Fruit fly (Drosophila melanogaster) whole organism, embryonic: ENCODE measurements around the gene Pebp1.

ENCODE experiments used
- CG10366 ChIP-seq: fragments of 200-800 bp; sonication (Bioruptor generic); IDR thresholded peaks from 2 replicates; pipeline ENCODE4 v1.3.6; 2022; ENCODE audit warnings: missing biosample characterization, missing genetic modification characterization
- CG11456 ChIP-seq: fragments of 200-800 bp; sonication (Bioruptor generic); IDR thresholded peaks from 3 replicates; pipeline ENCODE4 v1.3.6; 2022; ENCODE audit warnings: missing biosample characterization, missing genetic modification characterization
- CG12071 ChIP-seq: fragments of 200-800 bp; sonication (Bioruptor generic); optimal IDR thresholded peaks from 3 replicates; lab custom pipeline; 2018; ENCODE audit warnings: missing biosample characterization, mild to moderate bottlenecking, missing genetic modification characterization
- CG1233 ChIP-seq: fragments of 200-800 bp; sonication (Bioruptor generic); optimal IDR thresholded peaks from 4 replicates; lab custom pipeline; 2018; ENCODE audit warnings: missing biosample characterization, mild to moderate bottlenecking, missing genetic modification characterization
- CG12391 ChIP-seq: fragments of 200-800 bp; sonication (Bioruptor generic); optimal IDR thresholded peaks from 3 replicates; lab custom pipeline; 2018; ENCODE audit warnings: missing biosample characterization, mild to moderate bottlenecking, missing genetic modification characterization, moderate library complexity
- CG13296 ChIP-seq: fragments of 200-800 bp; sonication (Bioruptor generic); optimal IDR thresholded peaks from 3 replicates; lab custom pipeline; 2018; ENCODE audit warnings: missing biosample characterization, mild to moderate bottlenecking, missing genetic modification characterization
- CG14050 ChIP-seq: fragments of 200-800 bp; sonication (Bioruptor generic); IDR thresholded peaks from 3 replicates; pipeline ENCODE4 v1.3.6; 2022; ENCODE audit warnings: missing biosample characterization, missing genetic modification characterization
- CG16815 ChIP-seq: fragments of 200-800 bp; sonication (Bioruptor generic); optimal IDR thresholded peaks from 3 replicates; lab custom pipeline; 2017; ENCODE audit warnings: missing biosample characterization, mild to moderate bottlenecking, missing genetic modification characterization
- CG17328 ChIP-seq: fragments of 200-800 bp; sonication (Bioruptor generic); IDR thresholded peaks from 2 replicates; pipeline ENCODE4 v1.3.6; 2022; ENCODE audit warnings: missing biosample characterization, missing genetic modification characterization
- CG17612 ChIP-seq: fragments of 200-800 bp; sonication (Bioruptor generic); IDR thresholded peaks from 2 replicates; pipeline ENCODE4 v1.3.6; 2022; ENCODE audit warnings: missing biosample characterization, missing genetic modification characterization
- CG2129 ChIP-seq: fragments of 200-800 bp; sonication (Bioruptor generic); IDR thresholded peaks from 2 replicates; pipeline ENCODE4 v1.3.6; 2022; ENCODE audit warnings: missing biosample characterization, missing genetic modification characterization; ENCODE audit not compliant: partially characterized antibody
- CG2202 ChIP-seq: fragments of 200-800 bp; sonication (Bioruptor generic); optimal IDR thresholded peaks from 2 replicates; lab custom pipeline; 2018; ENCODE audit warnings: missing biosample characterization, mild to moderate bottlenecking, missing genetic modification characterization
- CG2889 ChIP-seq: fragments of 200-800 bp; sonication (Bioruptor generic); IDR thresholded peaks from 3 replicates; pipeline ENCODE4 v1.3.6; 2022; ENCODE audit warnings: missing biosample characterization, missing genetic modification characterization
- CG30403 ChIP-seq: fragments of 200-800 bp; sonication (Bioruptor generic); optimal IDR thresholded peaks from 3 replicates; lab custom pipeline; 2016; ENCODE audit warnings: missing biosample characterization, missing genetic modification characterization
- CG30431 ChIP-seq: fragments of 200-800 bp; sonication (Bioruptor generic); optimal IDR thresholded peaks from 2 replicates; lab custom pipeline; 2017; ENCODE audit warnings: missing biosample characterization, missing genetic modification characterization
- CG3065 ChIP-seq: fragments of 200-800 bp; sonication (Bioruptor generic); optimal IDR thresholded peaks from 2 replicates; lab custom pipeline; 2016; ENCODE audit warnings: missing biosample characterization, missing genetic modification characterization
- CG31224 ChIP-seq: fragments of 200-800 bp; sonication (Bioruptor generic); IDR thresholded peaks from 2 replicates; pipeline ENCODE4 v1.3.6; 2022; ENCODE audit warnings: missing biosample characterization, missing genetic modification characterization
- CG4360 ChIP-seq: fragments of 200-800 bp; sonication (Bioruptor generic); IDR thresholded peaks from 2 replicates; pipeline ENCODE4 v1.3.6; 2022; ENCODE audit warnings: missing biosample characterization, missing genetic modification characterization
- CG6765 ChIP-seq: fragments of 200-800 bp; sonication (Bioruptor generic); optimal IDR thresholded peaks from 3 replicates; lab custom pipeline; 2017; ENCODE audit warnings: missing biosample characterization, mild to moderate bottlenecking, missing genetic modification characterization
- CHES-1-like ChIP-seq: fragments of 200-800 bp; sonication (Bioruptor generic); optimal IDR thresholded peaks from 2 replicates; lab custom pipeline; 2016; ENCODE audit warnings: missing biosample characterization, missing genetic modification characterization
- CTCF ChIP-seq: fragments of 200-800 bp; sonication (Bioruptor generic); optimal IDR thresholded peaks from 2 replicates; lab custom pipeline; 2017; ENCODE audit warnings: missing biosample characterization, mild to moderate bottlenecking, missing genetic modification characterization, moderate library complexity
- Doc2 ChIP-seq: fragments of 200-800 bp; sonication (Bioruptor generic); IDR thresholded peaks from 2 replicates; pipeline ENCODE4 v1.3.6; 2022; ENCODE audit warnings: missing biosample characterization, missing genetic modification characterization
- E2f2 ChIP-seq: fragments of 200-800 bp; sonication (Bioruptor generic); IDR thresholded peaks from 2 replicates; pipeline ENCODE4 v1.3.6; 2022; ENCODE audit warnings: missing biosample characterization, missing genetic modification characterization
- Eip74EF ChIP-seq, 2 experiments: fragments of 200-800 bp in 1 of 2; fragments of >200 bp in 1 of 2; sonication (Bioruptor generic) in 1 of 2; optimal IDR thresholded peaks; 2 replicates each; lab custom pipeline; 2017 to 2019; ENCODE audit warnings: missing biosample characterization in 2 of 2, missing genetic modification characterization in 2 of 2, mild to moderate bottlenecking in 1 of 2, moderate library complexity in 1 of 2
- Ets65A ChIP-seq: fragments of 200-800 bp; sonication (Bioruptor generic); peaks from one replicate; lab custom pipeline; 2016; ENCODE audit warnings: missing biosample characterization, missing genetic modification characterization
- Ets97D ChIP-seq: fragments of 200-800 bp; sonication (Bioruptor generic); optimal IDR thresholded peaks from 3 replicates; lab custom pipeline; 2016; ENCODE audit warnings: missing biosample characterization, missing genetic modification characterization
- Meics ChIP-seq: fragments of 200-800 bp; sonication (Bioruptor generic); optimal IDR thresholded peaks from 2 replicates; lab custom pipeline; 2017; ENCODE audit warnings: missing biosample characterization, mild to moderate bottlenecking, missing genetic modification characterization
- Myb ChIP-seq: fragments of 200-800 bp; sonication (Bioruptor generic); optimal IDR thresholded peaks from 2 replicates; lab custom pipeline; 2016; ENCODE audit warnings: missing biosample characterization, missing genetic modification characterization
- Nf-YB ChIP-seq: fragments of 200-800 bp; sonication (Bioruptor generic); optimal IDR thresholded peaks from 3 replicates; lab custom pipeline; 2019; ENCODE audit warnings: missing biosample characterization, mild to moderate bottlenecking, missing genetic modification characterization, moderate library complexity
- Oli ChIP-seq: fragments of 200-800 bp; sonication (Bioruptor generic); optimal IDR thresholded peaks from 2 replicates; lab custom pipeline; 2018; ENCODE audit warnings: missing biosample characterization, mild to moderate bottlenecking, missing genetic modification characterization, moderate library complexity
- PHDP ChIP-seq: fragments of 200-800 bp; sonication (Bioruptor generic); optimal IDR thresholded peaks from 3 replicates; lab custom pipeline; 2018; ENCODE audit warnings: missing biosample characterization, mild to moderate bottlenecking, missing genetic modification characterization, moderate library complexity
- Ravus ChIP-seq: fragments of 200-800 bp; sonication (Bioruptor generic); IDR thresholded peaks from 2 replicates; pipeline ENCODE4 v1.3.6; 2022; ENCODE audit warnings: missing biosample characterization, missing genetic modification characterization
- Sry-δ ChIP-seq: fragments of 200-800 bp; sonication (Bioruptor generic); optimal IDR thresholded peaks from 2 replicates; lab custom pipeline; 2016; ENCODE audit warnings: missing biosample characterization, missing genetic modification characterization
- Xrp1 ChIP-seq: fragments of 200-800 bp; sonication (Bioruptor generic); IDR thresholded peaks from 2 replicates; pipeline ENCODE4 v1.3.6; 2022; ENCODE audit warnings: missing biosample characterization, missing genetic modification characterization
- YL-1 ChIP-seq: fragments of 200-800 bp; sonication (Bioruptor generic); optimal IDR thresholded peaks from 3 replicates; lab custom pipeline; 2017; ENCODE audit warnings: missing biosample characterization, mild to moderate bottlenecking, missing genetic modification characterization
- amos ChIP-seq: fragments of 200-800 bp; sonication (Bioruptor generic); IDR thresholded peaks from 2 replicates; pipeline ENCODE4 v1.3.6; 2022; ENCODE audit warnings: missing biosample characterization, missing genetic modification characterization; ENCODE audit not compliant: partially characterized antibody
- btn ChIP-seq: fragments of 200-800 bp; sonication (Bioruptor generic); optimal IDR thresholded peaks from 2 replicates; lab custom pipeline; 2016; ENCODE audit warnings: missing biosample characterization, missing genetic modification characterization
- fd96Cb ChIP-seq: fragments of 200-800 bp; sonication (Bioruptor generic); optimal IDR thresholded peaks from 2 replicates; lab custom pipeline; 2018; ENCODE audit warnings: missing biosample characterization, mild to moderate bottlenecking, missing genetic modification characterization, moderate library complexity
- hth ChIP-seq: fragments of >200 bp; optimal IDR thresholded peaks from 2 replicates; lab custom pipeline; 2017; ENCODE audit warnings: inconsistent platforms
- lilli ChIP-seq: fragments of 200-800 bp; sonication (Bioruptor generic); optimal IDR thresholded peaks from 3 replicates; lab custom pipeline; 2016; ENCODE audit warnings: missing biosample characterization, missing genetic modification characterization
- lola ChIP-seq, 3 experiments: fragments of >200 bp in 2 of 3; fragments of 200-800 bp in 1 of 3; sonication (Bioruptor generic) in 1 of 3; optimal IDR thresholded peaks; 2 replicates each; lab custom pipeline; 2017 to 2019; ENCODE audit warnings: missing biosample characterization in 3 of 3, missing genetic modification characterization in 3 of 3, mild to moderate bottlenecking in 1 of 3, moderate library complexity in 1 of 3
- mld ChIP-seq: fragments of 200-800 bp; sonication (Bioruptor generic); IDR thresholded peaks from 3 replicates; pipeline ENCODE4 v1.3.6; 2022; ENCODE audit warnings: missing biosample characterization, missing genetic modification characterization; ENCODE audit not compliant: partially characterized antibody
- pita ChIP-seq: fragments of 200-800 bp; sonication (Bioruptor generic); optimal IDR thresholded peaks from 2 replicates; lab custom pipeline; 2017; ENCODE audit warnings: missing biosample characterization, mild to moderate bottlenecking, missing genetic modification characterization
- pros ChIP-seq: fragments of 200-800 bp; sonication (Bioruptor generic); optimal IDR thresholded peaks from 3 replicates; lab custom pipeline; 2019; ENCODE audit warnings: missing biosample characterization, mild to moderate bottlenecking, missing genetic modification characterization, moderate library complexity
- salm ChIP-seq: fragments of 200-800 bp; sonication (Bioruptor generic); optimal IDR thresholded peaks from 2 replicates; lab custom pipeline; 2018; ENCODE audit warnings: missing biosample characterization, mild to moderate bottlenecking, missing genetic modification characterization
- sc ChIP-seq, 3 experiments: fragments of >200 bp in 2 of 3; fragments of 200-800 bp in 1 of 3; sonication (Bioruptor generic) in 1 of 3; optimal IDR thresholded peaks; 2 replicates in 2 of 3; 3 replicates in 1 of 3; lab custom pipeline; 2017; ENCODE audit warnings: mild to moderate bottlenecking in 1 of 3, missing biosample characterization in 1 of 3, missing genetic modification characterization in 1 of 3, missing genetic modification reagents in 1 of 3
- sisA ChIP-seq: fragments of 200-800 bp; sonication (Bioruptor generic); IDR thresholded peaks from 2 replicates; pipeline ENCODE4 v1.3.6; 2022; ENCODE audit warnings: missing biosample characterization, missing genetic modification characterization
- sob ChIP-seq: fragments of 200-800 bp; sonication (Bioruptor generic); IDR thresholded peaks from 2 replicates; pipeline ENCODE4 v1.3.6; 2022; ENCODE audit warnings: missing biosample characterization, missing genetic modification characterization
- toy ChIP-seq: fragments of 200-800 bp; sonication (Bioruptor generic); IDR thresholded peaks from 2 replicates; pipeline ENCODE4 v1.3.6; 2022; ENCODE audit warnings: missing biosample characterization, missing genetic modification characterization
- usp ChIP-seq: fragments of >200 bp; optimal IDR thresholded peaks from 2 replicates; lab custom pipeline; 2017; ENCODE audit warnings: missing biosample characterization, missing genetic modification characterization
- wdn ChIP-seq: fragments of 200-800 bp; sonication (Bioruptor generic); IDR thresholded peaks from 2 replicates; pipeline ENCODE4 v1.3.6; 2022; ENCODE audit warnings: missing biosample characterization, missing genetic modification characterization
- wor ChIP-seq: fragments of 200-800 bp; sonication (Bioruptor generic); IDR thresholded peaks from 2 replicates; pipeline ENCODE4 v1.3.6; 2022; ENCODE audit warnings: missing biosample characterization, missing genetic modification characterization

Gene Pebp1

dm6 chr3R:22464611-22465113 is 1.2 kb upstream of the Pebp1 start, which contains the start of gene CG7054 (continued):
- TF ChIP-seq CG10366 (GFP tag; lab: Robert Waterston, UW), result no peak
- peak; percentile 51 for TF ChIP-seq PHDP (tag; lab: Kevin White, UChicago)
- TF ChIP-seq CG4360 (GFP tag; lab: Robert Waterston, UW), result no peak
- no peak for TF ChIP-seq CG17328 (GFP tag; lab: Robert Waterston, UW)
- no peak for TF ChIP-seq CG2889 (GFP tag; lab: Robert Waterston, UW)
- TF ChIP-seq CG30403 (GFP tag; lab: Kevin White, UChicago), result no peak
- no peak for TF ChIP-seq fd96Cb (tag; lab: Kevin White, UChicago)
- peak; percentile 39 for TF ChIP-seq lilli (GFP tag; lab: Kevin White, UChicago)
- TF ChIP-seq CTCF (GFP tag; lab: Kevin White, UChicago), result no peak
- TF ChIP-seq salm, result peak; percentile 42
- no peak for TF ChIP-seq CG17612 (GFP tag; lab: Robert Waterston, UW)
- no peak; the same call in 1 of the 2 replicates for TF ChIP-seq amos
- peak; percentile 31 for TF ChIP-seq CG6765 (GFP tag; lab: Kevin White, UChicago)
- no peak for TF ChIP-seq Ets97D (GFP tag; lab: Kevin White, UChicago)
- TF ChIP-seq CG2202, result no peak
- no peak for TF ChIP-seq wdn (GFP tag; lab: Robert Waterston, UW)
- TF ChIP-seq sisA, result no peak
- TF ChIP-seq mld (GFP tag; lab: Robert Waterston, UW), result no peak
- no peak for TF ChIP-seq Myb
- TF ChIP-seq wor (GFP tag; lab: Robert Waterston, UW), result no peak
- TF ChIP-seq pros (GFP tag; lab: Kevin White, UChicago), result no peak
- no peak for TF ChIP-seq hth (lab: Kevin White, UChicago)
- TF ChIP-seq pita (GFP tag; lab: Kevin White, UChicago), result no peak
- TF ChIP-seq lola (GFP tag; optimal IDR thresholded peaks at IDR 0.05; lab: Kevin White, UChicago), result no peak
- no peak for TF ChIP-seq btn (GFP tag; lab: Kevin White, UChicago)
- no peak for TF ChIP-seq Ets65A (GFP tag; lab: Kevin White, UChicago)
- peak; percentile 13 for TF ChIP-seq CG1233 (GFP tag; lab: Kevin White, UChicago)
- no peak for TF ChIP-seq toy (GFP tag; lab: Robert Waterston, UW)
- no peak for TF ChIP-seq CG30431 (GFP tag; lab: Kevin White, UChicago)
- peak; percentile 25 for TF ChIP-seq YL-1 (GFP tag; lab: Kevin White, UChicago)
- TF ChIP-seq sc (optimal IDR thresholded peaks at IDR 0.05; lab: Kevin White, UChicago), result no peak
- no peak for TF ChIP-seq sc (GFP tag; optimal IDR thresholded peaks at IDR 0.05; lab: Kevin White, UChicago)
- no peak for TF ChIP-seq CG11456 (GFP tag; lab: Robert Waterston, UW)
- TF ChIP-seq Meics, result peak; percentile 36
- no peak for TF ChIP-seq Ravus
- TF ChIP-seq sob (GFP tag; lab: Robert Waterston, UW), result peak; percentile 22; the same call in 1 of the 2 replicates
- peak; percentile 64 for TF ChIP-seq CG12071 (GFP tag; lab: Kevin White, UChicago)
- TF ChIP-seq Oli (tag; lab: Kevin White, UChicago), result no peak
- no peak for TF ChIP-seq CG14050 (GFP tag; lab: Robert Waterston, UW)
- no peak for TF ChIP-seq Doc2 (GFP tag; lab: Robert Waterston, UW)
- TF ChIP-seq CHES-1-like (GFP tag; lab: Kevin White, UChicago), result no peak
- peak; percentile 29; the same call in 1 of the 2 replicates for TF ChIP-seq E2f2 (GFP tag; lab: Robert Waterston, UW)
- no peak for TF ChIP-seq CG16815
- TF ChIP-seq CG2129, result no peak
- TF ChIP-seq CG31224 (GFP tag; lab: Robert Waterston, UW), result no peak
- no peak for TF ChIP-seq usp (GFP tag; lab: Kevin White, UChicago)
- TF ChIP-seq Nf-YB (GFP tag; lab: Kevin White, UChicago), result peak; percentile 29
- no peak for TF ChIP-seq Sry-δ (GFP tag; lab: Kevin White, UChicago)
- TF ChIP-seq CG12391 (tag; lab: Kevin White, UChicago), result no peak
- no peak for TF ChIP-seq Xrp1
- peak in 1 of 2 experiments; percentile 43 for TF ChIP-seq Eip74EF (GFP tag; optimal IDR thresholded peaks at IDR 0.05; lab: Kevin White, UChicago)
- no peak for TF ChIP-seq CG3065 (GFP tag; lab: Kevin White, UChicago)
- TF ChIP-seq CG13296 (GFP tag; lab: Kevin White, UChicago), result peak; percentile 45
